Fruit fly (Drosophila melanogaster): ENCODE measurements around the gene CG33664.

- TF ChIP-seq psq (optimal IDR thresholded peaks at IDR 0.05) (no peak), pan (optimal IDR thresholded peaks at IDR 0.05) (no peak)
These were observed 31.9 kb upstream of the CG33664 start for dm6 chrX:6351917-6352768.
